Fruit fly (Drosophila melanogaster) whole organism, embryonic: ENCODE results near the gene Ndfip.

Source experiments
- CG10321 ChIP-seq: fragments of 200-800 bp; sonication (Bioruptor generic); IDR thresholded peaks from 2 replicates; pipeline ENCODE4 v1.3.6; 2022; ENCODE audit warnings: missing biosample characterization, missing genetic modification characterization
- CG10979 ChIP-seq: fragments of 200-800 bp; sonication (Bioruptor generic); optimal IDR thresholded peaks from 2 replicates; lab custom pipeline; 2018; ENCODE audit warnings: missing biosample characterization, mild to moderate bottlenecking, missing genetic modification characterization, moderate library complexity
- CG12104 ChIP-seq: fragments of 200-800 bp; sonication (Bioruptor generic); optimal IDR thresholded peaks from 3 replicates; lab custom pipeline; 2016; ENCODE audit warnings: missing biosample characterization, missing genetic modification characterization
- CG13296 ChIP-seq: fragments of 200-800 bp; sonication (Bioruptor generic); optimal IDR thresholded peaks from 3 replicates; lab custom pipeline; 2018; ENCODE audit warnings: missing biosample characterization, mild to moderate bottlenecking, missing genetic modification characterization
- CG14441 ChIP-seq: fragments of 200-800 bp; sonication (Bioruptor generic); IDR thresholded peaks from 2 replicates; pipeline ENCODE4 v1.3.6; 2022; ENCODE audit warnings: missing biosample characterization, missing genetic modification characterization
- CG1529 ChIP-seq: fragments of 200-800 bp; sonication (Bioruptor generic); optimal IDR thresholded peaks from 3 replicates; lab custom pipeline; 2018; ENCODE audit warnings: missing biosample characterization, missing genetic modification characterization
- CG17186 ChIP-seq: fragments of 200-800 bp; sonication (Bioruptor generic); optimal IDR thresholded peaks from 3 replicates; lab custom pipeline; 2017; ENCODE audit warnings: missing biosample characterization, missing genetic modification reagents, missing genetic modification characterization
- CG17568 ChIP-seq: fragments of 200-800 bp; sonication (Bioruptor generic); optimal IDR thresholded peaks from 2 replicates; lab custom pipeline; 2018; ENCODE audit warnings: missing biosample characterization, mild to moderate bottlenecking, missing genetic modification characterization, moderate library complexity
- CG1792 ChIP-seq: fragments of 200-800 bp; sonication (Bioruptor generic); optimal IDR thresholded peaks from 2 replicates; lab custom pipeline; 2016; ENCODE audit warnings: missing biosample characterization, missing genetic modification characterization
- CG18262 ChIP-seq: fragments of 200-800 bp; optimal IDR thresholded peaks from 3 replicates; lab custom pipeline; 2019; ENCODE audit warnings: missing biosample characterization, mild to moderate bottlenecking, missing genetic modification characterization, moderate library complexity
- CG2129 ChIP-seq: fragments of 200-800 bp; sonication (Bioruptor generic); IDR thresholded peaks from 2 replicates; pipeline ENCODE4 v1.3.6; 2022; ENCODE audit warnings: missing biosample characterization, missing genetic modification characterization; ENCODE audit not compliant: partially characterized antibody
- CG30020 ChIP-seq: fragments of 200-800 bp; optimal IDR thresholded peaks from 2 replicates; lab custom pipeline; 2019; ENCODE audit warnings: missing biosample characterization, mild to moderate bottlenecking, missing genetic modification characterization, moderate library complexity
- CG3163 ChIP-seq: fragments of 200-800 bp; sonication (Bioruptor generic); optimal IDR thresholded peaks from 3 replicates; lab custom pipeline; 2016; ENCODE audit warnings: missing biosample characterization, missing genetic modification characterization
- CG32772 ChIP-seq: fragments of 200-800 bp; sonication (Bioruptor generic); IDR thresholded peaks from 2 replicates; pipeline ENCODE4 v1.3.6; 2022; ENCODE audit warnings: missing biosample characterization, missing genetic modification characterization
- CG3281 ChIP-seq: fragments of 200-800 bp; sonication (Bioruptor generic); optimal IDR thresholded peaks from 3 replicates; lab custom pipeline; 2017; ENCODE audit warnings: missing biosample characterization, mild to moderate bottlenecking, missing genetic modification characterization
- CG34224 ChIP-seq: fragments of 200-800 bp; sonication (Bioruptor generic); IDR thresholded peaks from 3 replicates; pipeline ENCODE4 v1.3.6; 2022; ENCODE audit warnings: missing biosample characterization, missing genetic modification characterization; ENCODE audit not compliant: partially characterized antibody
- CG4424 ChIP-seq: fragments of 200-800 bp; sonication (Bioruptor generic); optimal IDR thresholded peaks from 3 replicates; lab custom pipeline; 2016; ENCODE audit warnings: missing biosample characterization, missing genetic modification characterization
- CG6765 ChIP-seq: fragments of 200-800 bp; sonication (Bioruptor generic); optimal IDR thresholded peaks from 3 replicates; lab custom pipeline; 2017; ENCODE audit warnings: missing biosample characterization, mild to moderate bottlenecking, missing genetic modification characterization
- CG7357 ChIP-seq: fragments of 200-800 bp; sonication (Bioruptor generic); IDR thresholded peaks from 3 replicates; pipeline ENCODE4 v1.3.6; 2022; ENCODE audit warnings: missing biosample characterization, missing genetic modification characterization
- CG8765 ChIP-seq: fragments of 200-800 bp; sonication (Bioruptor generic); IDR thresholded peaks from 2 replicates; pipeline ENCODE4 v1.3.6; 2022; ENCODE audit warnings: missing biosample characterization, missing genetic modification characterization
- D19A ChIP-seq: fragments of 200-800 bp; optimal IDR thresholded peaks from 3 replicates; lab custom pipeline; 2019; ENCODE audit warnings: missing biosample characterization, mild to moderate bottlenecking, missing genetic modification characterization, moderate library complexity
- Dip2 ChIP-seq: fragments of 200-800 bp; sonication (Bioruptor generic); IDR thresholded peaks from 2 replicates; pipeline ENCODE4 v1.3.6; 2022; ENCODE audit warnings: missing biosample characterization, missing genetic modification characterization
- Dip3 ChIP-seq: fragments of 200-800 bp; sonication (Bioruptor generic); optimal IDR thresholded peaks from 3 replicates; lab custom pipeline; 2016; ENCODE audit warnings: missing biosample characterization, missing genetic modification characterization
- Doc3 ChIP-seq: fragments of 200-800 bp; sonication (Bioruptor generic); IDR thresholded peaks from 3 replicates; pipeline ENCODE4 v1.3.6; 2022; ENCODE audit warnings: missing biosample characterization, missing genetic modification characterization; ENCODE audit not compliant: partially characterized antibody
- NK7.1 ChIP-seq: fragments of 200-800 bp; sonication (Bioruptor generic); optimal IDR thresholded peaks from 3 replicates; lab custom pipeline; 2016; ENCODE audit warnings: missing biosample characterization, missing genetic modification characterization
- Nf-YA ChIP-seq: fragments of 200-800 bp; sonication (Bioruptor generic); IDR thresholded peaks from 2 replicates; pipeline ENCODE4 v1.3.6; 2022; ENCODE audit warnings: missing biosample characterization, missing genetic modification characterization
- Rfx ChIP-seq: fragments of 200-800 bp; sonication (Bioruptor generic); IDR thresholded peaks from 2 replicates; pipeline ENCODE4 v1.3.6; 2022; ENCODE audit warnings: missing biosample characterization, missing genetic modification characterization
- Spps ChIP-seq: fragments of 200-800 bp; sonication (Bioruptor generic); optimal IDR thresholded peaks from 2 replicates; lab custom pipeline; 2018; ENCODE audit warnings: missing biosample characterization, mild to moderate bottlenecking, missing genetic modification characterization
- Sry-β ChIP-seq: fragments of 200-800 bp; sonication (Bioruptor generic); optimal IDR thresholded peaks from 2 replicates; lab custom pipeline; 2018; ENCODE audit warnings: missing biosample characterization, mild to moderate bottlenecking, missing genetic modification characterization, moderate library complexity
- Usf ChIP-seq: fragments of 200-800 bp; sonication (Bioruptor generic); optimal IDR thresholded peaks from 2 replicates; lab custom pipeline; 2017; ENCODE audit warnings: missing genotype, missing biosample characterization, missing genetic modification characterization
- ab ChIP-seq: fragments of 200-800 bp; sonication (Bioruptor generic); optimal IDR thresholded peaks from 2 replicates; lab custom pipeline; 2016; ENCODE audit warnings: missing biosample characterization, missing genetic modification characterization
- bbx ChIP-seq: fragments of 200-800 bp; sonication (Bioruptor generic); IDR thresholded peaks from 2 replicates; pipeline ENCODE4 v1.3.6; 2022; ENCODE audit warnings: missing biosample characterization, missing genetic modification characterization; ENCODE audit not compliant: partially characterized antibody
- btn ChIP-seq: fragments of 200-800 bp; sonication (Bioruptor generic); optimal IDR thresholded peaks from 2 replicates; lab custom pipeline; 2016; ENCODE audit warnings: missing biosample characterization, missing genetic modification characterization
- cg ChIP-seq: fragments of 200-800 bp; sonication (Bioruptor generic); optimal IDR thresholded peaks from 3 replicates; lab custom pipeline; 2019; ENCODE audit warnings: missing biosample characterization, mild to moderate bottlenecking, missing genetic modification characterization, moderate library complexity
- chif ChIP-seq, 2 experiments: fragments of 200-800 bp; sonication (Bioruptor generic); optimal IDR thresholded peaks; 3 replicates each; lab custom pipeline; 2016; ENCODE audit warnings: missing biosample characterization in 2 of 2, missing genetic modification characterization in 2 of 2
- crol ChIP-seq: fragments of 200-800 bp; sonication (Bioruptor generic); IDR thresholded peaks from 2 replicates; pipeline ENCODE4 v1.3.6; 2022; ENCODE audit warnings: missing biosample characterization, missing genetic modification characterization
- danr ChIP-seq: fragments of 200-800 bp; sonication (Bioruptor generic); IDR thresholded peaks from 2 replicates; pipeline ENCODE4 v1.3.6; 2022; ENCODE audit warnings: missing biosample characterization, missing genetic modification characterization
- dmrt99B ChIP-seq: fragments of 200-800 bp; sonication (Bioruptor generic); optimal IDR thresholded peaks from 2 replicates; lab custom pipeline; 2018; ENCODE audit warnings: missing biosample characterization, mild to moderate bottlenecking, missing genetic modification characterization, moderate library complexity
- exex ChIP-seq: fragments of 200-800 bp; sonication (Bioruptor generic); optimal IDR thresholded peaks from 4 replicates; lab custom pipeline; 2018; ENCODE audit warnings: missing biosample characterization, mild to moderate bottlenecking, missing genetic modification characterization, moderate library complexity
- eyg ChIP-seq: fragments of 200-800 bp; sonication (Bioruptor generic); optimal IDR thresholded peaks from 3 replicates; lab custom pipeline; 2016; ENCODE audit warnings: missing biosample characterization, missing genetic modification characterization
- fd3F ChIP-seq: fragments of 200-800 bp; sonication (Bioruptor generic); optimal IDR thresholded peaks from 2 replicates; lab custom pipeline; 2018; ENCODE audit warnings: missing biosample characterization, mild to moderate bottlenecking, missing genetic modification characterization, moderate library complexity
- gsb-n ChIP-seq: fragments of 200-800 bp; sonication (Bioruptor generic); optimal IDR thresholded peaks from 3 replicates; lab custom pipeline; 2018; ENCODE audit warnings: missing biosample characterization, mild to moderate bottlenecking, missing genetic modification characterization
- hb ChIP-seq: fragments of 200-800 bp; sonication (Bioruptor generic); IDR thresholded peaks from 3 replicates; pipeline ENCODE4 v1.3.6; 2022; ENCODE audit warnings: missing biosample characterization, missing genetic modification characterization; ENCODE audit not compliant: partially characterized antibody
- kni ChIP-seq: fragments of 200-800 bp; sonication (Bioruptor generic); optimal IDR thresholded peaks from 3 replicates; lab custom pipeline; 2017; ENCODE audit warnings: mild to moderate bottlenecking, missing biosample characterization, missing genetic modification reagents, missing genetic modification characterization
- pita ChIP-seq: fragments of 200-800 bp; sonication (Bioruptor generic); optimal IDR thresholded peaks from 2 replicates; lab custom pipeline; 2017; ENCODE audit warnings: missing biosample characterization, mild to moderate bottlenecking, missing genetic modification characterization
- pzg ChIP-seq: fragments of 200-800 bp; sonication (Bioruptor generic); optimal IDR thresholded peaks from 3 replicates; lab custom pipeline; 2018; ENCODE audit warnings: missing biosample characterization, mild to moderate bottlenecking, missing genetic modification characterization, moderate library complexity
- sd ChIP-seq: fragments of 200-800 bp; sonication (Bioruptor generic); optimal IDR thresholded peaks from 3 replicates; lab custom pipeline; 2018; ENCODE audit warnings: missing biosample characterization, mild to moderate bottlenecking, missing genetic modification characterization, moderate library complexity
- sima ChIP-seq: fragments of 200-800 bp; sonication (Bioruptor generic); optimal IDR thresholded peaks from 2 replicates; lab custom pipeline; 2016; ENCODE audit warnings: missing biosample characterization, missing genetic modification characterization
- tna ChIP-seq: fragments of 200-800 bp; sonication (Bioruptor generic); IDR thresholded peaks from 2 replicates; pipeline ENCODE4 v1.3.6; 2022; ENCODE audit warnings: missing biosample characterization, missing genetic modification characterization; ENCODE audit not compliant: partially characterized antibody
- vnd ChIP-seq: fragments of 200-800 bp; sonication (Bioruptor generic); IDR thresholded peaks from 3 replicates; pipeline ENCODE4 v1.3.6; 2022; ENCODE audit warnings: missing biosample characterization, missing genetic modification characterization; ENCODE audit not compliant: partially characterized antibody
- zf30C ChIP-seq: fragments of 200-800 bp; sonication (Bioruptor generic); optimal IDR thresholded peaks from 3 replicates; lab custom pipeline; 2018; ENCODE audit warnings: missing biosample characterization, mild to moderate bottlenecking, missing genetic modification characterization

The Ndfip gene

DNA sequence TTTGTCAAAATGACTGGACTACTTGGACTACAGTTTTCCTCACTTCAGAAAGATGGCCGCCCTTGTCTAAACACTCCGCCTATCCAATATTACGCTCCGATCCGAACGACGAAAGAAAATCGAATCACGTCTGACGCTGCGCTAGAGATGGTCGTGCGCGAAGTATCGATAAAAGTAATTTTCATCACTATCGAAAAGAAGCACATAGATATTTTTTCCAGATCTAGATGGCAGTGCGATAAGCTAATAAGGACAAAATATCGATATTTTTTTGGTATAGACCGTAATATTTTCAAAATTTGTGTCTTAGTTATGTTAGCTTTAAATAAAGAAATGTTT, 9.2 kb downstream of the Ndfip start, which contains the start of gene Pep (continued):
- no peak for TF ChIP-seq Nf-YA
- no peak for TF ChIP-seq sima
- TF ChIP-seq pita, result no peak
- TF ChIP-seq kni (GFP tag; lab: Kevin White, UChicago), result no peak
- peak; percentile 97 for TF ChIP-seq tna (GFP tag; lab: Robert Waterston, UW)
- TF ChIP-seq CG17568 (GFP tag; lab: Kevin White, UChicago), result no peak
- peak; percentile 75 for TF ChIP-seq CG30020 (tag; lab: Kevin White, UChicago)
- peak; percentile 99 for TF ChIP-seq bbx (GFP tag; lab: Robert Waterston, UW)
- peak; percentile 5 for TF ChIP-seq exex
- no peak for TF ChIP-seq Dip2
- TF ChIP-seq NK7.1 (GFP tag; lab: Kevin White, UChicago), result peak; percentile 23
- no peak for TF ChIP-seq btn
- TF ChIP-seq ab (GFP tag; lab: Kevin White, UChicago), result no peak
- TF ChIP-seq CG1529 (GFP tag; lab: Kevin White, UChicago), result no peak
- TF ChIP-seq CG4424 (GFP tag; lab: Kevin White, UChicago), result peak; percentile 39
- TF ChIP-seq CG13296 (GFP tag; lab: Kevin White, UChicago), result no peak
- no peak for TF ChIP-seq CG6765 (GFP tag; lab: Kevin White, UChicago)
- TF ChIP-seq danr (GFP tag; lab: Robert Waterston, UW), result no peak
- no peak for TF ChIP-seq sd (tag; lab: Kevin White, UChicago)
- TF ChIP-seq Sry-β, result no peak
- peak; percentile 8 for TF ChIP-seq zf30C (GFP tag; lab: Kevin White, UChicago)
- TF ChIP-seq Dip3 (GFP tag; lab: Kevin White, UChicago), result no peak
- TF ChIP-seq CG17186, result peak; percentile 67
- TF ChIP-seq CG10321 (GFP tag; lab: Robert Waterston, UW), result no peak
- TF ChIP-seq crol (GFP tag; lab: Robert Waterston, UW), result no peak
- no peak for TF ChIP-seq cg
- TF ChIP-seq chif (GFP tag; optimal IDR thresholded peaks at IDR 0.05; lab: Kevin White, UChicago), result no peak
- no peak for TF ChIP-seq CG7357 (GFP tag; lab: Robert Waterston, UW)
- TF ChIP-seq CG8765 (GFP tag; lab: Robert Waterston, UW), result 0 out of 2 replicates have a peak, but pooled peaks have one; percentile 19
- TF ChIP-seq CG14441 (GFP tag; lab: Robert Waterston, UW), result no peak
- no peak for TF ChIP-seq fd3F (GFP tag; lab: Kevin White, UChicago)
- no peak for TF ChIP-seq Spps (tag; lab: Kevin White, UChicago)
- TF ChIP-seq gsb-n, result no peak
- TF ChIP-seq dmrt99B (tag; lab: Kevin White, UChicago), result no peak
- TF ChIP-seq CG10979 (tag; lab: Kevin White, UChicago), result no peak
- peak; percentile 34 for TF ChIP-seq CG18262 (tag; lab: Kevin White, UChicago)
- peak; percentile 93 for TF ChIP-seq pzg
- TF ChIP-seq Rfx (GFP tag; lab: Robert Waterston, UW), result no peak
- TF ChIP-seq Usf (GFP tag; lab: Kevin White, UChicago), result no peak
- no peak for TF ChIP-seq CG3281 (GFP tag; lab: Kevin White, UChicago)
- TF ChIP-seq CG32772 (GFP tag; lab: Robert Waterston, UW), result no peak
- TF ChIP-seq CG34224 (GFP tag; lab: Robert Waterston, UW), result peak; percentile 99
- TF ChIP-seq D19A, result no peak
- TF ChIP-seq Doc3 (GFP tag; lab: Robert Waterston, UW), result peak; percentile 98
- TF ChIP-seq CG2129 (GFP tag; lab: Robert Waterston, UW), result peak; percentile 96
- peak; percentile 98 for TF ChIP-seq vnd (GFP tag; lab: Robert Waterston, UW)
- TF ChIP-seq hb (GFP tag; lab: Robert Waterston, UW), result peak; percentile 97
- peak; percentile 24 for TF ChIP-seq eyg (GFP tag; lab: Kevin White, UChicago)
- no peak for TF ChIP-seq CG12104
- peak; percentile 38 for TF ChIP-seq CG3163 (GFP tag; lab: Kevin White, UChicago)
- TF ChIP-seq CG1792 (GFP tag; lab: Kevin White, UChicago), result no peak
